Fruit fly (Drosophila melanogaster) Kc167 (cell line): Measurements from ENCODE around the gene IKKepsilon.

Experiments
- Myc ChIP-seq: fragments of >200 bp; optimal IDR thresholded peaks from 2 replicates; lab custom pipeline; 2017; ENCODE audit warnings: missing external identifiers
- Sin3A ChIP-seq: fragments of >200 bp; optimal IDR thresholded peaks from 2 replicates; lab custom pipeline; 2018; ENCODE audit warnings: missing external identifiers
- h ChIP-seq: fragments of >200 bp; optimal IDR thresholded peaks from 3 replicates; lab custom pipeline; 2018; ENCODE audit warnings: missing external identifiers
- insv ChIP-seq: fragments of >200 bp; optimal IDR thresholded peaks from 3 replicates; lab custom pipeline; 2018; ENCODE audit warnings: missing external identifiers
- psq ChIP-seq: fragments of >200 bp; optimal IDR thresholded peaks from 2 replicates; lab custom pipeline; 2017; ENCODE audit warnings: missing external identifiers
- ttk ChIP-seq: sonication (Bioruptor generic); optimal IDR thresholded peaks from 2 replicates; lab custom pipeline; 2017; ENCODE audit warnings: missing external identifiers

IKKepsilon gene

DNA sequence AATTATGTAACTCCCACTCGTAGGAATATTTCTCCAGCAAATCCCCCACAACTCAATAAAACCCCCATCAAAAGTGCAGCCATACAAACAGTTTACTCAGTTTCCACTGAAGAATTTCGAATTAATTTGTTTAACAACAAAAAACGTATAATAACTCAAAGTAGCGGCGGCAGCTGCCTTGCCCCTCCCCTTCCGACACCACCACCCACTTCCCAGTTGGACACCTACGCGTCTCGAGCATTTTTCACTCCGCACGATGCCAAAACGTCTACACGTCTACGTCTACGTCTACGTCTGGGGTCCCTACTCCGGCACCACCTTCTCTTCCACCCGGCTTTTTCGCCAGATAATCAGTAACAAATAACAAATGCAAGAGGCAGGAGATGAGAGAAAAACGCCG, 4.6 kb upstream of the IKKepsilon start:
- TF ChIP-seq psq (lab: Kevin White, UChicago) (no peak), Sin3A (lab: Kevin White, UChicago) (no peak), Myc (lab: Kevin White, UChicago) (no peak), insv (lab: Kevin White, UChicago) (no peak), ttk (lab: Kevin White, UChicago) (no peak), h (lab: Kevin White, UChicago) (no peak)

DNA sequence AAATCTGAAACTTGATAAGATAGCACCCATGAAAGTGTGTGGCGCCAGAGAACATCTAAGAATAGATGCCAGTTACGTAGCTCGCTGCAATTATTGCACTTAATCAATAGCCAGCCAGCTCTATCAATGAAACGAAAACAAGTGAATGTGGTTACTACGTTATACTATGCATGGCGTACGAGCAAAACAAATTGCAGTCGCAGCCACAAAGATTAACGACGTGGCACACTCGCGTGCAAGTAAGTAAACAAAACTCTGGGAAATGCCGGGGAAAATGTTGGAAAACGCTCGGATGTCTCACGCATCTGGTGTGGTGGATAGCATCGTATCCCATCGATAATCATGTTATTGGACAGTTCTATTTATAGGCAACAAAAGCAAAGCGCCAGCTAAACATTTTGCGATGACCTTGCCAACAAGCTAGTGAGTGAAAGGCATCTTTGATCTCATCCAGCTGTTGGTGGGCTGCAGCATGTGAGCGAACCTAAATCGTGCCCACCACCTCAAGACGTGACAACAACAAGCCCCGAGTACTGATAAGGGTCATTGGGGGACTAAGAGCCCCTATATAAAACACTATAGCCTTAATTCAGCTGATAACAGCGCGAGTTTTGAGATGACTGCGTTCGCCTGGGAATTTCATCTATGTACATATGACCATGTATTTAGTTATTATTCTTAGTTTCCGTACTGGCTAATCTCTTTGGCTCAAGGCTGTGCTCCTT, 1.9 kb upstream of the IKKepsilon start:
- TF ChIP-seq Myc (lab: Kevin White, UChicago): no peak
- TF ChIP-seq psq (lab: Kevin White, UChicago): no peak

DNA sequence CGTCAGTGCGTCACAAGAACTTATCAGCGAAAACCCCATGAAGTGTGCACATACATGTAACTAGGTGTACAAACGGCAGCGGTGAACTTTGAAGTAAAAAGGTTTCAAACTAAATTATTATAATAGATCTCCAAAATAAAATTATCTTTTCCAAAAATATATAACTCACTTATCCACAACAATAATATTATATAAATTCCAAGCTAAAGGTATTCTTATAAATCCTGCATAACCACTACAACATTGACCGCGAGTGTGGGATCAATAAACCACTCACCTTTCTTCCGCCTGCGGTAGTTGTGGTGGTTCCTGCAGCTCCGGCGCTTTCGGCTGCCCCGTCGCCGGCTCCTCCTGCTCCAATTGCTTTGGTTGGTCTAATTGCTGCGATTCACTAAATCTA, 1.1 kb upstream of the IKKepsilon start:
- TF ChIP-seq insv (lab: Kevin White, UChicago) (no peak), ttk (lab: Kevin White, UChicago) (no peak), Myc (lab: Kevin White, UChicago) (no peak), psq (lab: Kevin White, UChicago) (no peak), Sin3A (lab: Kevin White, UChicago) (no peak), h (lab: Kevin White, UChicago) (no peak)

DNA sequence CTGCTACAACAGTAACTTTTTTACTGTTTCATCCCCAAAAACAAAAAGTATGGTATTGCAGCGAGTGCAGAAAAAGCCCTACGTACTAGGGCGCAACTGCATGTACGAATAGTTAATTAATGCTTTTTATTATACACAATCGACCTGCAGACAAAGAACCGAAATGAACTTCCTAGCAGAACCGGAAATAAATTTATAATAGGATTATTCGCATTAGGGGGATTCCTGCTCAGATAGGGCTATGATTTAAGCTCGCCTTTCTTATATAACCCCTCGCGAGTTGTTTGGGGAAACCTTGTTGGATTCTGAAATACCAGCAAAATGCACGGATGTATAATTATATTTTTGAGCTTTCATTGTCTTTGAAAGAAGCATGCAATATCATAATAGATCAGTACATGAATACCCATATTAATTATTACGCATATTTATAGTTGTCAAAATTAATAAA, 5.8 kb downstream of the IKKepsilon start, which contains the start of gene Cen:
TSS of gene Cen (minus strand) at position 199 of the 451 bp plus-strand sequence.
- TF ChIP-seq Sin3A (lab: Kevin White, UChicago): no peak
- TF ChIP-seq ttk (lab: Kevin White, UChicago): no peak
- no peak for TF ChIP-seq insv (lab: Kevin White, UChicago)
- no peak for TF ChIP-seq h (lab: Kevin White, UChicago)
- TF ChIP-seq psq (lab: Kevin White, UChicago): no peak
- no peak for TF ChIP-seq Myc (lab: Kevin White, UChicago)

DNA sequence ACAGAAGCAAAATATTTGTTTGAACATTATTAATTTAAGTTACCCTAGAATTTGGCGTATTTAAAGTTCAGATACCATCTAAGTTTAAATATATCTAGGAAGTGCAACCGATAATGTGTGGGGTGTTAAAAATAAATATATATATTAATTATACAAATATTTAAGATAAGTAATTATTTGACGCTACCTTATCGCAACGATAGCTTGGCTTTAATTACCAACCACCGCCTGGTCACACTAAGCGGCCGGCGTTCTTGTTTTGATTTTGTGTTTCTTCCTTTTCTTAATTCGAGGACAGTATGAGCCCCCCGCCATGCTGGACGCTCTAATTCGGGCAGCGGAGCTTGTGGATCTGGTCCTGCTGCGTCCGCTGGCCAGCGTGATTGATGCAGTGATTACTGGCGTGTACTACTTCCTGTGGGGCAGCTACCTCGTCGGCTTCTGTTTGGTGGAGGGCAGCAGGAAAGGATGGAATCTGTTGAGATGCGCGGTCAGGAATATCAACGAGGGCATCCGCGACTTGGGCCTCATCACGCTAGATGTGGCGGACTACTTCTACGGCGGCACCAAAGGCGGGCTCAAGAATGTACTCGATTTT, 6.4 kb downstream of the IKKepsilon start, which contains the start of gene CG2617:
TSS of gene CG2617 (plus strand) at position 233 of the 598 bp plus-strand sequence.
- TF ChIP-seq psq (lab: Kevin White, UChicago) (no peak), h (lab: Kevin White, UChicago) (no peak), Myc (lab: Kevin White, UChicago) (no peak), ttk (lab: Kevin White, UChicago) (no peak), insv (lab: Kevin White, UChicago) (no peak), Sin3A (lab: Kevin White, UChicago) (no peak)

DNA sequence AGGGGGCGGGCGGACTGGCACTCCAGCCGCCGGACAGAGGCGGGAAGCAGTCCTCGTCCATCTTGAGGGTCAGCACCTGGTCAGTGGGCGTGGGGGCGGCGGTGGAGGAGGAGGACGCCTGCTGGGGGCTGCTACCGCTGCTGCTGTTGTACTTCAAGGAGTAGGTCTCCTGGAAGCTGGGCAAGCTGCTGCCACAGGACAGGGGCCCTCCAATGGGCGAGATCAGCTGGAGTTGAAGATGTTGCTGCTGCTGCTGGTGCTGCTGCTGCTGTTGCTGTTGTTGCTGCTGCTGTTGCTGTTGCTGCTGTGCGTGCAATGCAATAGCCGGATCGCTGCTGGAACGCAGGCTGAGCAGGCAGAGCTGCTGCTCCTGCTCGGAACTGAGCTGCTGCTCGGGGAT, 12.9 kb downstream of the IKKepsilon start:
- TF ChIP-seq insv (lab: Kevin White, UChicago) (no peak), h (lab: Kevin White, UChicago) (no peak), ttk (lab: Kevin White, UChicago) (no peak), psq (lab: Kevin White, UChicago) (no peak), Sin3A (lab: Kevin White, UChicago) (no peak), Myc (lab: Kevin White, UChicago) (no peak)

DNA sequence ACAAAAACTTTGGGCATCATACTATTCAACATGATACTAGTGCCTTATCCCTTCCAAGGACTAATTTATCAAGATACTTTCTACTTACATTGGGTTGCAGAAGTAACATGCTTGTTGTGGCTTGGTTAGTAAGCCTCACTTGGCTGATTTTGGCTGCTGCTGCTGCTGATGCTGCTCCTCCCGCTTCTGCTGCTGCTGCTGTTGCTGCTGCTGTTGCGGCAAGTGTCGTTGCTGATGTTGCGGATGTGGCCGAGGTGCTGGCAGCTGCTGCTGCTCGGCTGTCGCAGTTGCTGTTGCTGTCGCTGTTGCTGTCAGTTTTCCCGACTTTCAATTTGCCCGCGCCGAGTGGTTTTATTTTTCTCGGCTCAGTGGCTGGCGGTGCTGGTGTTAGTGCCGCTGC, 14.2 kb downstream of the IKKepsilon start:
- TF ChIP-seq h (lab: Kevin White, UChicago) (no peak), ttk (lab: Kevin White, UChicago) (no peak), Myc (lab: Kevin White, UChicago) (no peak), Sin3A (lab: Kevin White, UChicago) (no peak), psq (lab: Kevin White, UChicago) (no peak), insv (lab: Kevin White, UChicago) (no peak)

DNA sequence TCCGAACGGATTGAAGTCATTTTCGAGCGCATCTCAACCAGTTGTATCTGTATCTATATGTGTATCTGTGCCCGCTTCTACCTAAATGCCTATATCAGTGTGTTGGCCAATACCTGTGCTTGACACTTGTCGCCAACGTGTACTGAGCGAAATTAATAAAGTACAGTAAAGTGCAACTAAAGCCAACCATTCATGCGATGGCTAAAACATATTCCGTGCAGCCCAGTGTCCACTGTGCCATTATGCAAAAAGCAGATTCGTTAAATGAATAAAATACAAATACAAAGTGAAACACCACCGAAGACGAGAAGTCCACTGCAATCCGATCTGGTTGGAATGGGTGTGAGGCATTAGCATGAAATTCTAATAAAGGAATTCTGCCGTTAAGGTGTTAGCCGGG, 19.2 kb downstream of the IKKepsilon start:
- no peak for TF ChIP-seq Myc (lab: Kevin White, UChicago)
- no peak for TF ChIP-seq psq (lab: Kevin White, UChicago)
- TF ChIP-seq Sin3A (lab: Kevin White, UChicago): no peak
- no peak for TF ChIP-seq ttk (lab: Kevin White, UChicago)
- TF ChIP-seq insv (lab: Kevin White, UChicago): no peak

DNA sequence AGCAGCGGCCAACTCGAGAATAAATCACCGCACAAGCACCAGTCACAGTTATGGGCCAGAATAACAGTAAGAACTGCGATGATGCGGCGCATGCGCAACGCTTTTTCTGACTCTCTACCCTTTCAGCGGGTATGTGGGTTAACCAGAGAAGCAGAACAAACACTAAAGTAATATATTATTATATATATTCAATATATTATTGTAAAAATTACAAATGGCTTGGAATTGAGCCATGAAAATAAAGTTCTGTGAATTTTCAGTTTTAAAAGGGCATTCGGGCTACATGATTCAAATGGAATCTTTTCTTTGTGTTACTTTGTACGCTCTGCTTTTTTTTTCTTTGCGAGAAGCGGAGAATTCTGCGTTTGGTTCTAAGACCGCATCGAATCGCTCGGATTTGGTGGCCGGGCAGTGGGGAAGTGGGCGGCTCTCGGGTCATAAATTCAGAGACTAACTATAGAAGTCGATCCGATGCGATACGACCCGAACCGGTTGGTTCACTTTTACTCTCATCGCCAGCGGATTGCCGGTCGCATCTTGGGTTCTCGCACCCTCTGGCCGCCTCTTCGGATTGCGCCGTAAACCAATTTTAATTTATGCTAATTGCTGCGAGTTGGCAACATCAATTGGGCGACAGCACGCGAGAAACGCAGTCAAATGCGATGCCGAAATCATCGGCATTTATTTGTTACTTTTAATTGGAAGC, 24.8 kb downstream of the IKKepsilon start:
- TF ChIP-seq ttk (lab: Kevin White, UChicago): no peak
- TF ChIP-seq Myc (lab: Kevin White, UChicago): no peak
- no peak for TF ChIP-seq Sin3A (lab: Kevin White, UChicago)
- TF ChIP-seq psq (lab: Kevin White, UChicago): no peak
- no peak for TF ChIP-seq insv (lab: Kevin White, UChicago)
- no peak for TF ChIP-seq h (lab: Kevin White, UChicago)

DNA sequence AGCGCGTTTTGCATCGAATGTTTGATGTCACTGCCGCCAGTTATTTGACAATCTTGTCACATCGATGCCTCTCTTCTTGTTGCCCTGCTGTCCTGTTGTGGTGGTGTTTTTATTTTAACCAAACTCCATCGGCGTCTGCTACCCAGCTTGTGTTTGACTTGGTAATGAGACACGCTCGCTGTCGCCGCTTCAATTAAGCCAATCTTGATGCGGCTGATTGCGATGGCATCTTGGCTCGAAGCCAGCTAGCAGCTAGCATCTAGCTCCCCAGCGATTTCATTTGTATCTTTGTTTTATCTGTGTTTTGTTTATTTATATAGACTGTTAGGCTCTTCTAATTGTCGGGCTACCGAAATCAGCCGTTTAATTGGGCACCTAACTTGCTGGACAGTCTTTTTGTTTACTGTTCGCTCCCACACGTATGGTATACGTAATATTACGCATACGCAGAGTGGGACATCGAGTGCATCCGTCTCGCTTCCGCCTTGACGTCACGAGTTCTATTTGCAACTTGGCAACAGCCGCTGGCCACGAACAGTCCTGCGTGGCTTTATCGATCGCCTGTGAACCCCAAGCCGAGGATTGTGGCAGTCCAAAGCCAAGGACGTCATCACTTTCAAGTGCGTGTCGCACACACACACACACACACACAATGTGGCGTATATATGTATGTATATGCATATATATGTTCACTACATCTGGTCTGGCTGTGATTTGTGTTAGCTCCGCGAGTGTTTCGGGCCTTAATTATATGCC, 28.8 kb downstream of the IKKepsilon start:
- TF ChIP-seq insv (lab: Kevin White, UChicago) (no peak), ttk (lab: Kevin White, UChicago) (no peak), Sin3A (lab: Kevin White, UChicago) (no peak), psq (lab: Kevin White, UChicago) (no peak), h (lab: Kevin White, UChicago) (no peak), Myc (lab: Kevin White, UChicago) (no peak)
